Worm (Caenorhabditis elegans) whole organism, L1 larva: ENCODE results near the gene F59A1.12.

Experiments
- C34B4.2 ChIP-seq: sonication (generic microtip); optimal IDR thresholded peaks from 2 replicates; lab custom pipeline; 2017; ENCODE audit warnings: mild to moderate bottlenecking, missing genetic modification characterization, missing compliant biosample characterization
- alr-1 ChIP-seq: fragments of 200-800 bp; sonication (Bioruptor generic); optimal IDR thresholded peaks from 2 replicates; lab custom pipeline; 2018; ENCODE audit warnings: borderline replicate concordance, mild to moderate bottlenecking, missing genetic modification characterization, missing compliant biosample characterization
- ama-1 ChIP-seq: fragments of 150-350 bp; optimal IDR thresholded peaks from 2 replicates; lab custom pipeline; 2014
- ceh-63 ChIP-seq: fragments of 200-800 bp; sonication (Bioruptor generic); optimal IDR thresholded peaks from 2 replicates; lab custom pipeline; 2018; ENCODE audit warnings: mild to moderate bottlenecking, missing genetic modification characterization, missing compliant biosample characterization
- ceh-8 ChIP-seq: fragments of 200-800 bp; sonication (Bioruptor generic); optimal IDR thresholded peaks from 2 replicates; lab custom pipeline; 2018; ENCODE audit warnings: mild to moderate bottlenecking, missing genetic modification characterization, moderate library complexity, missing compliant biosample characterization
- ceh-88 ChIP-seq: fragments of 200-800 bp; sonication (Bioruptor generic); IDR thresholded peaks from 2 replicates; pipeline ENCODE4 v1.3.6; 2022; ENCODE audit warnings: missing genetic modification characterization, missing compliant biosample characterization
- ceh-90 ChIP-seq: sonication (generic microtip); optimal IDR thresholded peaks from 2 replicates; lab custom pipeline; 2016; ENCODE audit warnings: missing genetic modification characterization, missing compliant biosample characterization
- ces-1 ChIP-seq: fragments of 150-350 bp; optimal IDR thresholded peaks from 2 replicates; lab custom pipeline; 2014; ENCODE audit warnings: missing biosample characterization, missing genetic modification reagents, missing genetic modification characterization
- egl-27 ChIP-seq, 2 experiments: fragments of 150-350 bp in 1 of 2; sonication (generic microtip); optimal IDR thresholded peaks; 3 replicates each; lab custom pipeline; 2017 to 2018; ENCODE audit warnings: missing biosample characterization in 2 of 2, missing genetic modification characterization in 2 of 2, missing genetic modification reagents in 2 of 2
- elt-2 ChIP-seq: sonication (generic microtip); optimal IDR thresholded peaks from 2 replicates; lab custom pipeline; 2016; ENCODE audit warnings: missing genetic modification characterization, mild to moderate bottlenecking, inconsistent platforms, missing compliant biosample characterization, missing genetic modification reagents
- fkh-10 ChIP-seq: sonication (generic microtip); optimal IDR thresholded peaks from 2 replicates; lab custom pipeline; 2017; ENCODE audit warnings: missing biosample characterization, missing genetic modification reagents, missing genetic modification characterization
- fkh-8 ChIP-seq: sonication (generic microtip); optimal IDR thresholded peaks from 2 replicates; lab custom pipeline; 2016; ENCODE audit warnings: mild to moderate bottlenecking, missing genetic modification characterization, missing compliant biosample characterization
- grh-1 ChIP-seq: fragments of 200-800 bp; sonication (Bioruptor generic); IDR thresholded peaks from 2 replicates; pipeline ENCODE4 v1.3.6; 2022; ENCODE audit warnings: missing genetic modification reagents, missing genetic modification characterization, missing compliant biosample characterization
- hpl-2 ChIP-seq: fragments of 150-350 bp; optimal IDR thresholded peaks from 2 replicates; lab custom pipeline; 2014; ENCODE audit warnings: missing biosample characterization, missing genetic modification reagents, missing genetic modification characterization
- jun-1 ChIP-seq: fragments of 150-350 bp; optimal IDR thresholded peaks from 2 replicates; lab custom pipeline; 2014; ENCODE audit warnings: missing biosample characterization, missing genetic modification reagents, missing genetic modification characterization
- lin-14 ChIP-seq: fragments of 200-800 bp; sonication (Bioruptor generic); optimal IDR thresholded peaks from 2 replicates; lab custom pipeline; 2018; ENCODE audit warnings: mild to moderate bottlenecking, missing genetic modification characterization, moderate library complexity, missing compliant biosample characterization
- lin-15B ChIP-seq: fragments of 150-350 bp; sonication (generic microtip); optimal IDR thresholded peaks from 3 replicates; lab custom pipeline; 2014; ENCODE audit warnings: missing biosample characterization, missing genetic modification characterization
- lin-35 ChIP-seq, 2 experiments: fragments of 150-350 bp; optimal IDR thresholded peaks; 2 replicates each; lab custom pipeline; 2014; ENCODE audit warnings: missing biosample characterization in 2 of 2, missing genetic modification characterization in 2 of 2, missing genetic modification reagents in 2 of 2
- lin-39 ChIP-seq: fragments of 150-350 bp; optimal IDR thresholded peaks from 2 replicates; lab custom pipeline; 2014; ENCODE audit warnings: missing biosample characterization, missing genetic modification reagents, missing genetic modification characterization
- mdl-1 ChIP-seq, 2 experiments: fragments of 150-350 bp; optimal IDR thresholded peaks; 2 replicates each; lab custom pipeline; 2014 to 2017; ENCODE audit warnings: missing biosample characterization in 2 of 2, missing genetic modification characterization in 2 of 2, inconsistent platforms in 1 of 2
- nhr-19 ChIP-seq: fragments of 200-800 bp; sonication (Bioruptor generic); conservative IDR thresholded peaks from 2 replicates; pipeline ENCODE4 v1.3.6; 2022; ENCODE audit warnings: missing genetic modification characterization, missing compliant biosample characterization
- nhr-20 ChIP-seq: sonication (generic microtip); optimal IDR thresholded peaks from 2 replicates; lab custom pipeline; 2016; ENCODE audit warnings: mild to moderate bottlenecking, missing genetic modification characterization, missing compliant biosample characterization
- nhr-237 ChIP-seq: fragments of 150-350 bp; optimal IDR thresholded peaks from 2 replicates; lab custom pipeline; 2014; ENCODE audit warnings: missing biosample characterization, missing genetic modification characterization
- nhr-84 ChIP-seq: sonication (generic microtip); optimal IDR thresholded peaks from 2 replicates; lab custom pipeline; 2017; ENCODE audit warnings: missing biosample characterization, missing genetic modification characterization
- nhr-90 ChIP-seq: sonication (generic microtip); optimal IDR thresholded peaks from 2 replicates; lab custom pipeline; 2016; ENCODE audit warnings: mild to moderate bottlenecking, missing genetic modification characterization, missing compliant biosample characterization; ENCODE audit not compliant: poor library complexity
- pag-3 ChIP-seq: sonication (generic microtip); optimal IDR thresholded peaks from 2 replicates; lab custom pipeline; 2017; ENCODE audit warnings: missing genetic modification characterization, mild to moderate bottlenecking, missing compliant biosample characterization, antibody characterized with exemption, borderline replicate concordance; ENCODE audit not compliant: insufficient read depth
- pax-3 ChIP-seq: fragments of 200-800 bp; sonication (Bioruptor generic); optimal IDR thresholded peaks from 2 replicates; lab custom pipeline; 2018; ENCODE audit warnings: mild to moderate bottlenecking, missing genetic modification characterization, moderate library complexity, missing compliant biosample characterization
- pqm-1 ChIP-seq: sonication (generic microtip); optimal IDR thresholded peaks from 3 replicates; lab custom pipeline; 2017; ENCODE audit warnings: missing biosample characterization, missing genetic modification characterization
- snpc-4 ChIP-seq: fragments of 150-350 bp; optimal IDR thresholded peaks from 2 replicates; lab custom pipeline; 2014; ENCODE audit warnings: missing biosample characterization, missing genetic modification characterization
- sptf-1 ChIP-seq: fragments of 150-350 bp; optimal IDR thresholded peaks from 2 replicates; lab custom pipeline; 2014; ENCODE audit warnings: missing biosample characterization, missing genetic modification characterization
- tbx-2 ChIP-seq: sonication (generic microtip); optimal IDR thresholded peaks from 2 replicates; lab custom pipeline; 2016; ENCODE audit warnings: missing genetic modification characterization, missing compliant biosample characterization
- unc-86 ChIP-seq: sonication (generic microtip); optimal IDR thresholded peaks from 2 replicates; lab custom pipeline; 2016; ENCODE audit warnings: missing genetic modification characterization, missing compliant biosample characterization
- zag-1 ChIP-seq: fragments of 150-350 bp; optimal IDR thresholded peaks from 2 replicates; lab custom pipeline; 2014; ENCODE audit warnings: missing biosample characterization, missing genetic modification characterization
- zip-4 ChIP-seq: fragments of 200-800 bp; sonication (Bioruptor generic); optimal IDR thresholded peaks from 2 replicates; lab custom pipeline; 2018; ENCODE audit warnings: mild to moderate bottlenecking, missing genetic modification characterization, moderate library complexity, missing compliant biosample characterization
- ztf-11 ChIP-seq, 2 experiments: sonication (generic microtip); optimal IDR thresholded peaks; 2 replicates each; lab custom pipeline; 2016 to 2017; ENCODE audit warnings: missing genetic modification characterization in 2 of 2, missing biosample characterization in 1 of 2, missing compliant biosample characterization in 1 of 2

F59A1.12 gene

ce11 chrV:17662260-17662659 lies 5.3 kb downstream of the F59A1.12 start:
- TF ChIP-seq ama-1 (lab: Kevin White, UChicago) (no peak), pqm-1 (tag; lab: Kevin White, UChicago) (peak; percentile 69), ztf-11 (tag; optimal IDR thresholded peaks at IDR 0.05; lab: Kevin White, UChicago) (no peak), ces-1 (GFP tag; lab: Kevin White, UChicago) (no peak), nhr-20 (tag; lab: Kevin White, UChicago) (peak; percentile 44), ceh-90 (no peak), unc-86 (no peak), lin-35 (GFP tag; optimal IDR thresholded peaks at IDR 0.05; lab: Kevin White, UChicago) (peak in 1 of 2 experiments; percentile 4), elt-2 (tag; lab: Kevin White, UChicago) (peak; percentile 93), nhr-19 (no peak)
- TF ChIP-seq, all 84 proteins: peak for 4

ce11 chrV:17660003-17660402 lies 7.6 kb downstream of the F59A1.12 start, which contains the start of gene dgat-2:
TSS of gene dgat-2 (plus strand) at chrV:17660303.
- TF ChIP-seq ceh-88 (GFP tag; lab: Robert Waterston, UW) = no peak
- TF ChIP-seq snpc-4 (tag; lab: Kevin White, UChicago) = no peak
- no peak for TF ChIP-seq unc-86
- TF ChIP-seq ceh-8 (GFP tag; lab: Kevin White, UChicago) = no peak
- no peak for TF ChIP-seq lin-35 (GFP tag; optimal IDR thresholded peaks at IDR 0.05; lab: Kevin White, UChicago)
- no peak for TF ChIP-seq nhr-19
- TF ChIP-seq ceh-90 = no peak
- no peak for TF ChIP-seq fkh-8 (tag; lab: Kevin White, UChicago)
- no peak for TF ChIP-seq grh-1 (GFP tag; lab: Robert Waterston, UW)
- no peak for TF ChIP-seq pqm-1 (tag; lab: Kevin White, UChicago)
- TF ChIP-seq egl-27 (tag; optimal IDR thresholded peaks at IDR 0.05; lab: Kevin White, UChicago) = no peak
- no peak for TF ChIP-seq nhr-237 (tag; lab: Kevin White, UChicago)
- TF ChIP-seq lin-15B (tag; lab: Kevin White, UChicago) = no peak
- TF ChIP-seq zag-1 (tag; lab: Kevin White, UChicago) = no peak
- TF ChIP-seq ceh-63 (GFP tag; lab: Kevin White, UChicago) = no peak
- no peak for TF ChIP-seq alr-1 (tag; lab: Kevin White, UChicago)
- TF ChIP-seq zip-4 (GFP tag; lab: Kevin White, UChicago) = no peak
- TF ChIP-seq pag-3 = no peak
- TF ChIP-seq C34B4.2 = no peak
- no peak for TF ChIP-seq jun-1

ce11 chrV:17659228-17659627 lies 8.3 kb downstream of the F59A1.12 start, which contains the start of gene fbxa-108:
TSS of gene fbxa-108 (minus strand) at chrV:17659385.
- TF ChIP-seq mdl-1 (tag; optimal IDR thresholded peaks at IDR 0.05; lab: Kevin White, UChicago) (peak in 1 of 2 experiments; percentile 52), lin-39 (tag; lab: Kevin White, UChicago) (no peak), hpl-2 (GFP tag; lab: Kevin White, UChicago) (peak; percentile 28), nhr-90 (tag; lab: Kevin White, UChicago) (peak; percentile 65), ces-1 (GFP tag; lab: Kevin White, UChicago) (no peak), elt-2 (tag; lab: Kevin White, UChicago) (peak; percentile 99), zip-4 (GFP tag; lab: Kevin White, UChicago) (peak; percentile 20), snpc-4 (tag; lab: Kevin White, UChicago) (no peak), lin-14 (GFP tag; lab: Kevin White, UChicago) (no peak), tbx-2 (tag; lab: Kevin White, UChicago) (no peak), pqm-1 (tag; lab: Kevin White, UChicago) (peak; percentile 94), pax-3 (tag; lab: Kevin White, UChicago) (no peak), nhr-20 (tag; lab: Kevin White, UChicago) (peak; percentile 64), sptf-1 (no peak), lin-35 (GFP tag; optimal IDR thresholded peaks at IDR 0.05; lab: Kevin White, UChicago) (peak in 1 of 2 experiments; percentile 40), nhr-84 (tag; lab: Kevin White, UChicago) (no peak), jun-1 (peak; percentile 24), nhr-19 (peak; percentile 36), fkh-10 (no peak), zag-1 (tag; lab: Kevin White, UChicago) (no peak)
